Worm (Caenorhabditis elegans): ENCODE results near the gene K12B6.4.

- TF ChIP-seq fkh-6 (tag; optimal IDR thresholded peaks at IDR 0.05): no peak
- no peak for TF ChIP-seq sdc-2 (tag; optimal IDR thresholded peaks at IDR 0.05)
- no peak for TF ChIP-seq ceh-30 (tag; optimal IDR thresholded peaks at IDR 0.05)
- no peak for TF ChIP-seq pros-1 (tag; optimal IDR thresholded peaks at IDR 0.05)
- TF ChIP-seq rnt-1 (tag; optimal IDR thresholded peaks at IDR 0.05): no peak
- TF ChIP-seq che-1 (tag; optimal IDR thresholded peaks at IDR 0.05): no peak
These were observed 50.3 kb downstream of the K12B6.4 start for ce11 chrV:6230629-6231229.
